Fruit fly (Drosophila melanogaster) whole organism, wandering third instar larva: ENCODE results near the gene CG33912.

ENCODE experiments used
- CG32264 ChIP-seq: fragments of 200-800 bp; sonication (Bioruptor generic); optimal IDR thresholded peaks from 2 replicates; lab custom pipeline; 2016; ENCODE audit warnings: missing biosample characterization, missing genetic modification characterization
- Dfd ChIP-seq: fragments of >200 bp; optimal IDR thresholded peaks from 2 replicates; lab custom pipeline; 2017; ENCODE audit warnings: missing biosample characterization, missing genetic modification characterization
- Dif ChIP-seq: fragments of 200-275, 200-300 bp; sonication (Bioruptor generic); optimal IDR thresholded peaks from 2 replicates; lab custom pipeline; 2018; ENCODE audit warnings: missing biosample characterization, missing genetic modification characterization; ENCODE audit not compliant: partially characterized antibody
- jim ChIP-seq: fragments of 175-275, 200-325 bp; sonication (Bioruptor generic); optimal IDR thresholded peaks from 2 replicates; lab custom pipeline; 2016; ENCODE audit warnings: missing biosample characterization, mild to moderate bottlenecking, missing genetic modification characterization
- pan ChIP-seq: fragments of >200 bp; optimal IDR thresholded peaks from 2 replicates; lab custom pipeline; 2017

dm6 chr3L:20769350-20769749 is 13.9 kb upstream of the CG33912 start, which contains the start of the genes CG4074 and CG4186:
- no peak for TF ChIP-seq CG32264
- TF ChIP-seq Dfd (GFP tag; lab: Kevin White, UChicago): no peak
- no peak for TF ChIP-seq jim
- TF ChIP-seq pan (lab: Kevin White, UChicago): no peak
- no peak for TF ChIP-seq Dif
